Worm (Caenorhabditis elegans): ENCODE results near the gene flp-24.

flp-24 gene

DNA sequence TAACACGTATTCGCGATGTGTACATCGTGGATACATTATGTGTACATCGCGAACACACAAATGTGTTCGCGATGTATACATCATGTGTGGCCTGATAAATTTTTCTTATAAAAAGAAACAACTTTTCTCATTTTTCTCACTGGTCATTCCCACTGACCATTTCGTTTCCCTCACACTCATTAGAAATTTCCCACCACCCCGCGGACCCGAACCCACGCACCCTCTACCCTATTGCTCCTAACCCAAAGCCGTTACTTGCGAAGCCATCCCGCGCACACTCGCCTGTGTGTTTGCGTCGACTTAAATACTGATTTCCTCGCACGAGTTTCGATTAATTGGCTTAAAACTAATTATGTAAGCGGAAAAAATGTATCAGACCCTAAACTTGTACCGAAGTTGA lies 26.1 kb upstream of the flp-24 start:
- TF ChIP-seq ces-1 (GFP tag; optimal IDR thresholded peaks at IDR 0.05), result no peak
- TF ChIP-seq cnd-1 (tag; optimal IDR thresholded peaks at IDR 0.05), result peak; percentile 29

DNA sequence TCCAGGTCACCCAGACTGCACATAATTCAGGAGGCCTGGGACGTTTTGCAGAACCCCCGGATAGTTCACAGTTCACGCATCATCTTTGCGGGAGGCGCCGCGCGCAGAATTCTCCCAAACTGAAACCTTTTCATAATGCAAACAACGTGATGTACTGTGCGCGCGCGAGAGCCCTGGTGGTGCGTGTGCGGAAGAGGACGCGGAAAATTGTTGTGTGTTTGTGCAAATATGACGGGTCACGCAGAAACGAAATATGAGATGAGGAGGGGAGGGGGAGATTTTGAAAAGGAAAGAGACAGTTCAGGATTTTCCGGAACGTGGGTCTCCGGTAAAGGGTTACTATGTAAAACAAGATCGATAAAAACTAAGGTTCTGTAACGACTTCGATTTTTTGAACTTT lies 14.9 kb upstream of the flp-24 start:
- TF ChIP-seq nhr-76 (tag; optimal IDR thresholded peaks at IDR 0.05) (no peak), lin-32 (GFP tag; optimal IDR thresholded peaks at IDR 0.05) (no peak), nhr-237 (tag; optimal IDR thresholded peaks at IDR 0.05) (no peak), elt-1 (tag; optimal IDR thresholded peaks at IDR 0.05; ENCODE audit: borderline replicate concordance, insufficient read depth) (no peak), mls-2 (tag; optimal IDR thresholded peaks at IDR 0.05) (no peak), pha-4 (tag; optimal IDR thresholded peaks at IDR 0.05) (peak; percentile 77)

DNA sequence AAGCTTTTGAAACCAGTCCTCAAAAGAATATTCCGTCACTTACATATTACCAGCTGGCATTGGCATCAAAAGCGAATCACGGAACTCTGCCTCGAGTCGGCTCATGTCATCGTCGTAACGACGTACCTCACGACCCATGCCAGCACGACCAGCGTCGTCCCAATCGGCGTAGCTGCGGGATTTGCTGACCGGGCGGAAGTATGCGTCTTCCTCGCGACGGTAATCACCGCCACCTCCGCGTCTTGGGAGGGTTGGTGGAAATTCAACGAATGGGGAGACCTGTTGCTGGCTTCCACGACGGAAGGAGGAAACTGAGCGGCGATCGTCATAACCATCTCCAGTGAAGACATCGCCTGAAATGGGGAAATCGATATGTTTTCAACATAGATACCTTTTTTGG lies 3.2 kb downstream of the flp-24 start:
- TF ChIP-seq sptf-1 (tag; optimal IDR thresholded peaks at IDR 0.05) (no peak), flh-1 (GFP tag; optimal IDR thresholded peaks at IDR 0.05) (no peak), nhr-2 (tag; optimal IDR thresholded peaks at IDR 0.05) (no peak), cnd-1 (tag; optimal IDR thresholded peaks at IDR 0.05) (no peak), lsy-2 (tag; optimal IDR thresholded peaks at IDR 0.05) (no peak), pha-4 (tag; optimal IDR thresholded peaks at IDR 0.05) (no peak), blmp-1 (tag; optimal IDR thresholded peaks at IDR 0.05) (no peak), drap-1 (GFP tag; optimal IDR thresholded peaks at IDR 0.05) (no peak), ztf-11 (tag; optimal IDR thresholded peaks at IDR 0.05) (no peak), nhr-76 (tag; optimal IDR thresholded peaks at IDR 0.05) (no peak), sem-2 (GFP tag; optimal IDR thresholded peaks at IDR 0.05) (no peak), unc-120 (tag; optimal IDR thresholded peaks at IDR 0.05; ENCODE audit: poor library complexity, severe bottlenecking) (no peak), ceh-39 (tag; optimal IDR thresholded peaks at IDR 0.05) (no peak)

DNA sequence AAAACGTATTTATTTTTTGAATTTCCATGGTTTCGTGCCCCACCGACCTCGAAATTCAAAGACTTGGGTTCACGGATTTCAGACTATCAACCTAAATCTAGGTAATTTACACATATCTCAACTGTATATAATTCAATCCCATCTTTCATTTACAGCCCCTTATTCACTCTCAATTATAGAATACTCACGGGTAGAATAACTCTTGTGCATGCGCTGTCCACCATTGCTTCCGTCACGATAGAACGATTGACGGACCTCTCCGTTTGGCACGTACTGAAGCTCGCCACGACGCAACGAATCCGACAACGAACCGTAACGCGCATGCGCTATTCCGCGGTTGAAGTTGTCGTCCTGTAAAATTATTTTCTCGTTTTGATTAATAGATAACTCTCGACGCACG lies 3.8 kb downstream of the flp-24 start:
- TF ChIP-seq blmp-1 (tag; optimal IDR thresholded peaks at IDR 0.05) (no peak), mep-1 (tag; optimal IDR thresholded peaks at IDR 0.05) (no peak), unc-39 (tag; optimal IDR thresholded peaks at IDR 0.05) (no peak), lin-32 (GFP tag; optimal IDR thresholded peaks at IDR 0.05) (no peak), elt-1 (tag; optimal IDR thresholded peaks at IDR 0.05; ENCODE audit: borderline replicate concordance, insufficient read depth) (no peak), nhr-12 (tag; optimal IDR thresholded peaks at IDR 0.05) (no peak), pha-4 (tag; optimal IDR thresholded peaks at IDR 0.05) (no peak), ztf-11 (tag; optimal IDR thresholded peaks at IDR 0.05) (no peak), nhr-28 (tag; optimal IDR thresholded peaks at IDR 0.05) (no peak), flh-1 (GFP tag; optimal IDR thresholded peaks at IDR 0.05) (no peak), mls-2 (tag; optimal IDR thresholded peaks at IDR 0.05) (no peak), nhr-76 (tag; optimal IDR thresholded peaks at IDR 0.05) (no peak), lin-13 (tag; optimal IDR thresholded peaks at IDR 0.05) (no peak), ceh-43 (GFP tag; optimal IDR thresholded peaks at IDR 0.05) (no peak), unc-120 (tag; optimal IDR thresholded peaks at IDR 0.05; ENCODE audit: poor library complexity, severe bottlenecking) (no peak), M03D4.4 (tag; optimal IDR thresholded peaks at IDR 0.05) (no peak), drap-1 (GFP tag; optimal IDR thresholded peaks at IDR 0.05) (no peak), snpc-4 (tag; optimal IDR thresholded peaks at IDR 0.05) (no peak)

DNA sequence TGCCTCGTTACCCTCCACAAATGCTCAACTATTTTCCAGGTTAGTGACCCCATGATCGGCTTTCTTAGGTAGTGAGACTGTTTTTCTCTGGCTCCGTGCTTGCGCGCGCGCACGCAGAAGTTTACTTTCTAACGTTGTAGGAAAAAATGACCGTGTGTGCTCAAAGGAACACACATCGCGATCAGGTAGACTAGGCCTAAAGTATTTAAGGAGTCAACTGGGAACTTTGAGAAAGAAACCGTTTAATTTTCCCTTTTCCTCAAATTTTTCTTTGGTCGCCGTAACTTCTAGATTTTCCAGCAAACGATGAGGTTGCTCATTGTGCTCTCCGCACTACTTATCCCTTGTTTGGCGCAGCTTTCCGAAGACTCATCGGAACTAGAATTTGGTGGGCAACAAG lies 15.5 kb downstream of the flp-24 start, which contains the start of gene idpp-1:
Gene idpp-1, plus strand, starts transcription at position 301 of the 400 bp plus-strand sequence.
- TF ChIP-seq ceh-43 (GFP tag; optimal IDR thresholded peaks at IDR 0.05), result no peak
- no peak for TF ChIP-seq bed-3 (GFP tag; optimal IDR thresholded peaks at IDR 0.05)
- no peak for TF ChIP-seq nhr-2 (tag; optimal IDR thresholded peaks at IDR 0.05)
- TF ChIP-seq lin-13 (tag; optimal IDR thresholded peaks at IDR 0.05), result no peak
- TF ChIP-seq ceh-39 (tag; optimal IDR thresholded peaks at IDR 0.05), result no peak
- TF ChIP-seq nhr-28 (tag; optimal IDR thresholded peaks at IDR 0.05), result no peak
- TF ChIP-seq unc-62 (GFP tag; optimal IDR thresholded peaks at IDR 0.05), result no peak
- TF ChIP-seq ces-1 (GFP tag; optimal IDR thresholded peaks at IDR 0.05), result no peak
- no peak for TF ChIP-seq ham-2 (GFP tag; optimal IDR thresholded peaks at IDR 0.05)
- TF ChIP-seq ceh-83 (GFP tag; optimal IDR thresholded peaks at IDR 0.05), result no peak
- no peak for TF ChIP-seq mls-2 (tag; optimal IDR thresholded peaks at IDR 0.05)
- TF ChIP-seq pha-4 (tag; optimal IDR thresholded peaks at IDR 0.05), result no peak
- TF ChIP-seq mab-5 (tag; optimal IDR thresholded peaks at IDR 0.05), result no peak
- no peak for TF ChIP-seq hlh-1 (tag; optimal IDR thresholded peaks at IDR 0.05)
- no peak for TF ChIP-seq elt-1 (tag; optimal IDR thresholded peaks at IDR 0.05; ENCODE audit: borderline replicate concordance, insufficient read depth)
- TF ChIP-seq unc-39 (tag; optimal IDR thresholded peaks at IDR 0.05), result no peak
- TF ChIP-seq snpc-4 (tag; optimal IDR thresholded peaks at IDR 0.05), result no peak
